Fruit fly (Drosophila melanogaster): ENCODE results near the gene trio.

The trio gene

DNA sequence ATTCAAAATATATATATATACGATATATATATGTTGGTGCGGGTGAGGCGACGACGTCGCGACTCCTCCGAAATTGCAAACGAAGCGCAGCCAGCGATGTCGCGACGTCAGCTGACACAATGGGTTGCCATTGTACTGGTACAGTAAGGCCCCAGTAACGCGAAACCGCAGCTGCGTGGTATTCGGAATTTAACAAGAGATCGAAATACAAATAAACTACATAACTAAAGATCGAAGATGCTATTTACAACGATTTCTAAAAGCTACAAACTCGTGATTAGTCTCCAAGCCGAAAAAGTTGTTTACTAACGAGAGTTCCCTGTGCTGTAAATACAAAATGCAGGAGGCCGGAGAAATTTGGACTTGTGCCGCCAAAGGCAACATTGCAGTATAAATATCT, 2.1 kb downstream of the trio start:
- TF ChIP-seq Eip78C (GFP tag) (peak; percentile 98), CG11902 (GFP tag; optimal IDR thresholded peaks at IDR 0.05) (peak; percentile 97), Gug (GFP tag; IDR thresholded peaks at IDR 0.05) (peak; percentile 91), spab (GFP tag; optimal IDR thresholded peaks at IDR 0.05) (peak; percentile 91), Ets96B (tag; optimal IDR thresholded peaks at IDR 0.05) (peak; percentile 93), CG11294 (GFP tag; IDR thresholded peaks at IDR 0.05) (peak; percentile 88), Met (GFP tag; optimal IDR thresholded peaks at IDR 0.05) (peak; percentile 98), CG6276 (GFP tag; optimal IDR thresholded peaks at IDR 0.05) (peak; percentile 84), CG32006 (GFP tag; optimal IDR thresholded peaks at IDR 0.05) (peak; percentile 95), CG6808 (GFP tag; optimal IDR thresholded peaks at IDR 0.05) (peak; percentile 91), CG10631 (GFP tag; optimal IDR thresholded peaks at IDR 0.05) (peak; percentile 94), CG8319 (GFP tag; optimal IDR thresholded peaks at IDR 0.05) (peak; percentile 79), Ets21C (GFP tag; optimal IDR thresholded peaks at IDR 0.05) (peak; percentile 96), CG6854 (GFP tag; optimal IDR thresholded peaks at IDR 0.05) (peak; percentile 92), CG3919 (GFP tag; optimal IDR thresholded peaks at IDR 0.05) (peak; percentile 97), Blimp-1 (GFP tag; optimal IDR thresholded peaks at IDR 0.05) (peak; percentile 83), Hr4 (GFP tag; optimal IDR thresholded peaks at IDR 0.05) (peak; percentile 97), CG3032 (tag; optimal IDR thresholded peaks at IDR 0.05) (peak; percentile 87), vri (GFP tag; optimal IDR thresholded peaks at IDR 0.05) (peak; percentile 94), acj6 (GFP tag; optimal IDR thresholded peaks at IDR 0.05) (peak; percentile 98), dac (GFP tag; optimal IDR thresholded peaks at IDR 0.05) (peak; percentile 88), CG1621 (tag; optimal IDR thresholded peaks at IDR 0.05) (peak; percentile 94), CG34406 (GFP tag; optimal IDR thresholded peaks at IDR 0.05) (peak; percentile 96), Lpt (GFP tag; optimal IDR thresholded peaks at IDR 0.05) (peak; percentile 88), Sox102F (GFP tag; optimal IDR thresholded peaks at IDR 0.05) (peak; percentile 97), CG8632 (GFP tag; optimal IDR thresholded peaks at IDR 0.05) (peak; percentile 96), fd59A (GFP tag; optimal IDR thresholded peaks at IDR 0.05) (peak; percentile 92), topi (GFP tag; optimal IDR thresholded peaks at IDR 0.05) (peak; percentile 97), salr (GFP tag; optimal IDR thresholded peaks at IDR 0.05) (peak; percentile 88 to 92), eg (GFP tag; IDR thresholded peaks at IDR 0.05) (peak; percentile 96), CG11762 (GFP tag; optimal IDR thresholded peaks at IDR 0.05; ENCODE audit: insufficient read depth) (peak; percentile 92), Sox14 (GFP tag; optimal IDR thresholded peaks at IDR 0.05) (peak; percentile 98), ss (GFP tag; optimal IDR thresholded peaks at IDR 0.05) (peak; percentile 75 to 90), CG6163 (GFP tag; IDR thresholded peaks at IDR 0.05) (peak; percentile 98), CG6792 (GFP tag; optimal IDR thresholded peaks at IDR 0.05) (peak; percentile 97), CG7368 (GFP tag; optimal IDR thresholded peaks at IDR 0.05) (peak; percentile 95), achi (GFP tag; optimal IDR thresholded peaks at IDR 0.05) (peak; percentile 94), OdsH (GFP tag; optimal IDR thresholded peaks at IDR 0.05) (peak; percentile 97), dsx (GFP tag; optimal IDR thresholded peaks at IDR 0.05; ENCODE audit: poor library complexity, severe bottlenecking) (peak; percentile 78), CG9139 (GFP tag; optimal IDR thresholded peaks at IDR 0.05) (peak; percentile 78), Eip93F (GFP tag; optimal IDR thresholded peaks at IDR 0.05) (peak; percentile 91), CG16779 (tag; optimal IDR thresholded peaks at IDR 0.05) (peak; percentile 76), CG10669 (GFP tag; optimal IDR thresholded peaks at IDR 0.05) (peak; percentile 93), Smox (GFP tag; optimal IDR thresholded peaks at IDR 0.05) (peak; percentile 97), Eip75B (GFP tag; optimal IDR thresholded peaks at IDR 0.05) (peak; percentile 95), Hr39 (GFP tag; optimal IDR thresholded peaks at IDR 0.05) (peak; percentile 98), esn (GFP tag; optimal IDR thresholded peaks at IDR 0.05) (peak; percentile 98), Sox15 (GFP tag; optimal IDR thresholded peaks at IDR 0.05) (peak; percentile 97), net (GFP tag; optimal IDR thresholded peaks at IDR 0.05) (peak; percentile 96), Hr38 (GFP tag; optimal IDR thresholded peaks at IDR 0.05) (peak; percentile 42), CG31627 (GFP tag; optimal IDR thresholded peaks at IDR 0.05) (peak; percentile 98), fd85E (GFP tag; optimal IDR thresholded peaks at IDR 0.05) (peak; percentile 79)

Data from whole organism, prepupa.